Worm (Caenorhabditis elegans) whole organism, late embryonic: ENCODE data around the gene ZC196.2.

ENCODE experiments used
- K09A11.1 ChIP-seq: sonication (generic microtip); optimal IDR thresholded peaks from 2 replicates; lab custom pipeline; 2017; ENCODE audit warnings: antibody characterized with exemption, mild to moderate bottlenecking, missing genetic modification characterization, missing compliant biosample characterization; ENCODE audit not compliant: insufficient read depth
- ceh-24 ChIP-seq: sonication (generic microtip); optimal IDR thresholded peaks from 2 replicates; lab custom pipeline; 2016; ENCODE audit warnings: mild to moderate bottlenecking, missing genetic modification characterization, missing compliant biosample characterization
- ceh-30 ChIP-seq: fragments of 150-350 bp; optimal IDR thresholded peaks from 2 replicates; lab custom pipeline; 2014; ENCODE audit warnings: missing biosample characterization, missing genetic modification characterization
- ceh-45 ChIP-seq: fragments of 200-800 bp; sonication (Bioruptor generic); IDR thresholded peaks from 2 replicates; pipeline ENCODE4 v1.3.6; 2022; ENCODE audit warnings: missing genetic modification reagents, missing genetic modification characterization, missing compliant biosample characterization
- che-1 ChIP-seq: sonication (generic microtip); optimal IDR thresholded peaks from 2 replicates; lab custom pipeline; 2016; ENCODE audit warnings: mild to moderate bottlenecking, missing genetic modification characterization, missing compliant biosample characterization
- elt-2 ChIP-seq: sonication (generic microtip); optimal IDR thresholded peaks from 2 replicates; lab custom pipeline; 2016; ENCODE audit warnings: missing genetic modification reagents, missing genetic modification characterization, missing compliant biosample characterization
- hlh-6 ChIP-seq: sonication (generic microtip); optimal IDR thresholded peaks from 2 replicates; lab custom pipeline; 2016; ENCODE audit warnings: missing genotype, missing genetic modification characterization, missing compliant biosample characterization
- sox-2 ChIP-seq: fragments of 200-800 bp; sonication (Bioruptor generic); IDR thresholded peaks from 2 replicates; pipeline ENCODE4 v1.3.6; 2022; ENCODE audit warnings: missing genetic modification reagents, missing genetic modification characterization, missing compliant biosample characterization
- tbx-2 ChIP-seq: sonication (generic microtip); optimal IDR thresholded peaks from 2 replicates; lab custom pipeline; 2016; ENCODE audit warnings: missing genetic modification characterization, missing compliant biosample characterization
- ztf-16 ChIP-seq: sonication (generic microtip); optimal IDR thresholded peaks from 2 replicates; lab custom pipeline; 2017; ENCODE audit warnings: missing genetic modification characterization, missing compliant biosample characterization

DNA sequence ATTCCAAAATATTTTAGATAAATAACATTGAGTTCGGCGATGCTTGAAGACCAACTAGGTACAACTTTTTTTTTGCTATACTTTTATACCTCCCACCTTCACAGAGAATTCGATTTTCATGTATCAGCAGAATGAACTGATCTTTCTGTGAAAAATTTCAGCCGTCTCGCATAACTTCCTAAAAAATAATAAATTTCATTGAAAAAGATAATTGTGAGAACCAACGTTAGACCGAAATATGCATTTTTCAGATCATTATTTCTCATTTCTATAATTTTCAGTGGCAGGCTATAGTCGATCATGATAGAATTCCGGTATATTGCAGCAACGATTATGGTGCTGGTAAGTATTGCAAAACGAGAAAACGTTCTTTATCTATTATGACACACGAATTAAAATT, 32.4 kb downstream of the ZC196.2 start, which contains the start of gene srx-115:
- TF ChIP-seq ztf-16 (tag; lab: Kevin White, UChicago): no peak
- TF ChIP-seq ceh-30 (tag; lab: Kevin White, UChicago): no peak
- no peak for TF ChIP-seq ceh-24 (tag; lab: Kevin White, UChicago)
- TF ChIP-seq ceh-45: no peak
- TF ChIP-seq hlh-6 (tag; lab: Kevin White, UChicago): no peak
- no peak for TF ChIP-seq che-1
- no peak for TF ChIP-seq K09A11.1
- no peak for TF ChIP-seq tbx-2
- TF ChIP-seq elt-2 (tag; lab: Kevin White, UChicago): no peak
- TF ChIP-seq sox-2 (GFP tag; lab: Robert Waterston, UW): no peak
